Fruit fly (Drosophila melanogaster) whole organism, embryonic: Measurements from ENCODE around the gene CG6414.

Experiments used
- Adf1 ChIP-seq: fragments of 200-800 bp; sonication (Bioruptor generic); IDR thresholded peaks from 2 replicates; pipeline ENCODE4 v1.3.6; 2022; ENCODE audit warnings: missing biosample characterization, missing genetic modification characterization
- Aef1 ChIP-seq: fragments of 200-800 bp; sonication (Bioruptor generic); IDR thresholded peaks from 3 replicates; pipeline ENCODE4 v1.3.6; 2022; ENCODE audit warnings: missing biosample characterization, missing genetic modification characterization
- CG10654 ChIP-seq: fragments of 200-800 bp; sonication (Bioruptor generic); optimal IDR thresholded peaks from 2 replicates; lab custom pipeline; 2016; ENCODE audit warnings: missing biosample characterization, missing genetic modification characterization
- CG11085 ChIP-seq: fragments of 200-800 bp; sonication (Bioruptor generic); IDR thresholded peaks from 2 replicates; pipeline ENCODE4 v1.3.6; 2022; ENCODE audit warnings: missing biosample characterization, missing genetic modification characterization
- CG11398 ChIP-seq: fragments of 200-800 bp; sonication (Bioruptor generic); optimal IDR thresholded peaks from 2 replicates; lab custom pipeline; 2016; ENCODE audit warnings: missing biosample characterization, missing genetic modification characterization
- CG13624 ChIP-seq: fragments of 200-800 bp; sonication (Bioruptor generic); optimal IDR thresholded peaks from 2 replicates; lab custom pipeline; 2016; ENCODE audit warnings: missing biosample characterization, missing genetic modification characterization
- CG1792 ChIP-seq: fragments of 200-800 bp; sonication (Bioruptor generic); optimal IDR thresholded peaks from 2 replicates; lab custom pipeline; 2016; ENCODE audit warnings: missing biosample characterization, missing genetic modification characterization
- CG18011 ChIP-seq: fragments of 200-800 bp; sonication (Bioruptor generic); optimal IDR thresholded peaks from 2 replicates; lab custom pipeline; 2017; ENCODE audit warnings: missing biosample characterization, missing genetic modification characterization, mild to moderate bottlenecking, moderate library complexity, missing genotype
- CG2116 ChIP-seq: fragments of 200-800 bp; sonication (Bioruptor generic); optimal IDR thresholded peaks from 3 replicates; lab custom pipeline; 2018; ENCODE audit warnings: missing biosample characterization, mild to moderate bottlenecking, missing genetic modification characterization
- CG31224 ChIP-seq: fragments of 200-800 bp; sonication (Bioruptor generic); IDR thresholded peaks from 2 replicates; pipeline ENCODE4 v1.3.6; 2022; ENCODE audit warnings: missing biosample characterization, missing genetic modification characterization
- CG3163 ChIP-seq: fragments of 200-800 bp; sonication (Bioruptor generic); optimal IDR thresholded peaks from 3 replicates; lab custom pipeline; 2016; ENCODE audit warnings: missing biosample characterization, missing genetic modification characterization
- CG33557 ChIP-seq: fragments of 200-800 bp; sonication (Bioruptor generic); optimal IDR thresholded peaks from 2 replicates; lab custom pipeline; 2019; ENCODE audit warnings: missing biosample characterization, mild to moderate bottlenecking, missing genetic modification characterization, moderate library complexity
- CG3995 ChIP-seq: fragments of 200-800 bp; sonication (Bioruptor generic); optimal IDR thresholded peaks from 3 replicates; lab custom pipeline; 2016; ENCODE audit warnings: missing biosample characterization, missing genetic modification characterization
- CG4820 ChIP-seq: fragments of 200-800 bp; sonication (Bioruptor generic); optimal IDR thresholded peaks from 3 replicates; lab custom pipeline; 2016; ENCODE audit warnings: missing biosample characterization, missing genetic modification characterization
- CG6683 ChIP-seq: fragments of 200-800 bp; sonication (Bioruptor generic); optimal IDR thresholded peaks from 2 replicates; lab custom pipeline; 2017; ENCODE audit warnings: missing biosample characterization, mild to moderate bottlenecking, missing genetic modification characterization, missing genetic modification reagents
- CG6689 ChIP-seq: fragments of 200-800 bp; sonication (Bioruptor generic); IDR thresholded peaks from 2 replicates; pipeline ENCODE4 v1.3.6; 2022; ENCODE audit warnings: missing biosample characterization, missing genetic modification characterization
- CG6791 ChIP-seq: fragments of 200-800 bp; sonication (Bioruptor generic); IDR thresholded peaks from 3 replicates; pipeline ENCODE4 v1.3.6; 2022; ENCODE audit warnings: missing biosample characterization, missing genetic modification characterization; ENCODE audit not compliant: partially characterized antibody
- Dek ChIP-seq: fragments of 200-800 bp; sonication (Bioruptor generic); optimal IDR thresholded peaks from 3 replicates; lab custom pipeline; 2019; ENCODE audit warnings: missing biosample characterization, mild to moderate bottlenecking, missing genetic modification characterization, moderate library complexity
- ERR ChIP-seq: fragments of 200-800 bp; sonication (Bioruptor generic); optimal IDR thresholded peaks from 2 replicates; lab custom pipeline; 2016; ENCODE audit warnings: missing biosample characterization, missing genetic modification characterization
- Gsc ChIP-seq: fragments of 200-800 bp; sonication (Bioruptor generic); IDR thresholded peaks from 2 replicates; pipeline ENCODE4 v1.3.6; 2022; ENCODE audit warnings: missing biosample characterization, missing genetic modification characterization
- HHEX ChIP-seq: fragments of 200-800 bp; sonication (Bioruptor generic); optimal IDR thresholded peaks from 3 replicates; lab custom pipeline; 2017; ENCODE audit warnings: missing biosample characterization, mild to moderate bottlenecking, missing genetic modification characterization, missing genetic modification reagents
- HLH3B ChIP-seq: fragments of 200-800 bp; sonication (Bioruptor generic); IDR thresholded peaks from 2 replicates; pipeline ENCODE4 v1.3.6; 2022; ENCODE audit warnings: missing biosample characterization, missing genetic modification characterization
- Hsf ChIP-seq: fragments of 200-800 bp; sonication (Bioruptor generic); optimal IDR thresholded peaks from 3 replicates; lab custom pipeline; 2016; ENCODE audit warnings: missing biosample characterization, missing genetic modification characterization
- Med ChIP-seq: fragments of 200-800 bp; sonication (Bioruptor generic); peaks from one replicate; lab custom pipeline; 2016; ENCODE audit warnings: missing biosample characterization, missing genetic modification characterization, mild to moderate bottlenecking, inconsistent platforms, moderate library complexity
- Nf-YB ChIP-seq: fragments of 200-800 bp; sonication (Bioruptor generic); optimal IDR thresholded peaks from 3 replicates; lab custom pipeline; 2019; ENCODE audit warnings: missing biosample characterization, mild to moderate bottlenecking, missing genetic modification characterization, moderate library complexity
- NfI ChIP-seq: fragments of 200-800 bp; sonication (Bioruptor generic); optimal IDR thresholded peaks from 3 replicates; lab custom pipeline; 2018; ENCODE audit warnings: missing biosample characterization, mild to moderate bottlenecking, missing genetic modification characterization, moderate library complexity
- Opbp ChIP-seq: fragments of 200-800 bp; sonication (Bioruptor generic); IDR thresholded peaks from 3 replicates; pipeline ENCODE4 v1.3.6; 2022; ENCODE audit warnings: missing biosample characterization, missing genetic modification characterization; ENCODE audit not compliant: partially characterized antibody
- Sin3A ChIP-seq: fragments of >200 bp; optimal IDR thresholded peaks from 2 replicates; lab custom pipeline; 2018
- Sry-β ChIP-seq: fragments of 200-800 bp; sonication (Bioruptor generic); optimal IDR thresholded peaks from 2 replicates; lab custom pipeline; 2018; ENCODE audit warnings: missing biosample characterization, mild to moderate bottlenecking, missing genetic modification characterization, moderate library complexity
- YL-1 ChIP-seq: fragments of 200-800 bp; sonication (Bioruptor generic); optimal IDR thresholded peaks from 3 replicates; lab custom pipeline; 2017; ENCODE audit warnings: missing biosample characterization, mild to moderate bottlenecking, missing genetic modification characterization
- cg ChIP-seq: fragments of 200-800 bp; sonication (Bioruptor generic); optimal IDR thresholded peaks from 3 replicates; lab custom pipeline; 2019; ENCODE audit warnings: missing biosample characterization, mild to moderate bottlenecking, missing genetic modification characterization, moderate library complexity
- dan ChIP-seq: fragments of 200-800 bp; sonication (Bioruptor generic); IDR thresholded peaks from 2 replicates; pipeline ENCODE4 v1.3.6; 2022; ENCODE audit warnings: missing biosample characterization, missing genetic modification characterization
- dati ChIP-seq: fragments of 200-800 bp; sonication (Bioruptor generic); IDR thresholded peaks from 2 replicates; pipeline ENCODE4 v1.3.6; 2022; ENCODE audit warnings: missing biosample characterization, missing genetic modification characterization
- disco-r ChIP-seq: fragments of 200-800 bp; sonication (Bioruptor generic); optimal IDR thresholded peaks from 2 replicates; lab custom pipeline; 2016; ENCODE audit warnings: missing biosample characterization, missing genetic modification characterization
- dysf ChIP-seq: fragments of 200-800 bp; sonication (Bioruptor generic); IDR thresholded peaks from 3 replicates; pipeline ENCODE4 v1.3.6; 2022; ENCODE audit warnings: missing biosample characterization, missing genetic modification characterization
- esg ChIP-seq: fragments of 200-800 bp; sonication (Bioruptor generic); conservative IDR thresholded peaks from 2 replicates; pipeline ENCODE4 v1.3.6; 2022; ENCODE audit warnings: missing biosample characterization, missing genetic modification characterization
- fd3F ChIP-seq: fragments of 200-800 bp; sonication (Bioruptor generic); optimal IDR thresholded peaks from 2 replicates; lab custom pipeline; 2018; ENCODE audit warnings: missing biosample characterization, mild to moderate bottlenecking, missing genetic modification characterization, moderate library complexity
- ftz-f1 ChIP-seq: fragments of 200-800 bp; sonication (Bioruptor generic); optimal IDR thresholded peaks from 2 replicates; lab custom pipeline; 2016; ENCODE audit warnings: missing biosample characterization, missing genetic modification characterization
- gcm ChIP-seq: fragments of 200-800 bp; sonication (Bioruptor generic); optimal IDR thresholded peaks from 2 replicates; lab custom pipeline; 2019; ENCODE audit warnings: missing biosample characterization, mild to moderate bottlenecking, missing genetic modification characterization, moderate library complexity
- klu ChIP-seq: fragments of 200-800 bp; sonication (Bioruptor generic); IDR thresholded peaks from 2 replicates; pipeline ENCODE4 v1.3.6; 2022; ENCODE audit warnings: missing biosample characterization, missing genetic modification characterization
- lbe ChIP-seq: fragments of 200-800 bp; sonication (Bioruptor generic); optimal IDR thresholded peaks from 2 replicates; lab custom pipeline; 2016; ENCODE audit warnings: missing biosample characterization, mild to moderate bottlenecking, missing genetic modification characterization
- mam ChIP-seq: fragments of 200-800 bp; sonication (Bioruptor generic); optimal IDR thresholded peaks from 3 replicates; lab custom pipeline; 2016; ENCODE audit warnings: missing biosample characterization, missing genetic modification characterization
- oc ChIP-seq: fragments of 200-800 bp; sonication (Bioruptor generic); optimal IDR thresholded peaks from 2 replicates; lab custom pipeline; 2018; ENCODE audit warnings: missing biosample characterization, mild to moderate bottlenecking, missing genetic modification characterization, moderate library complexity
- onecut ChIP-seq: fragments of 200-800 bp; sonication (Bioruptor generic); IDR thresholded peaks from 2 replicates; pipeline ENCODE4 v1.3.6; 2022; ENCODE audit warnings: missing biosample characterization, missing genetic modification characterization
- pita ChIP-seq: fragments of 200-800 bp; sonication (Bioruptor generic); optimal IDR thresholded peaks from 2 replicates; lab custom pipeline; 2017; ENCODE audit warnings: missing biosample characterization, mild to moderate bottlenecking, missing genetic modification characterization
- ranshi ChIP-seq: fragments of 200-800 bp; sonication (Bioruptor generic); IDR thresholded peaks from 2 replicates; pipeline ENCODE4 v1.3.6; 2022; ENCODE audit warnings: missing biosample characterization, missing genetic modification characterization
- run ChIP-seq: fragments of 200-800 bp; sonication (Bioruptor generic); optimal IDR thresholded peaks from 3 replicates; lab custom pipeline; 2018; ENCODE audit warnings: missing biosample characterization, mild to moderate bottlenecking, missing genetic modification characterization
- sima ChIP-seq: fragments of 200-800 bp; sonication (Bioruptor generic); optimal IDR thresholded peaks from 2 replicates; lab custom pipeline; 2016; ENCODE audit warnings: missing biosample characterization, missing genetic modification characterization
- slbo ChIP-seq: fragments of 200-800 bp; sonication (Bioruptor generic); IDR thresholded peaks from 2 replicates; pipeline ENCODE4 v1.3.6; 2022; ENCODE audit warnings: missing biosample characterization, missing genetic modification characterization
- toy ChIP-seq: fragments of 200-800 bp; sonication (Bioruptor generic); IDR thresholded peaks from 2 replicates; pipeline ENCODE4 v1.3.6; 2022; ENCODE audit warnings: missing biosample characterization, missing genetic modification characterization
- tup ChIP-seq: fragments of 200-800 bp; sonication (Bioruptor generic); optimal IDR thresholded peaks from 2 replicates; lab custom pipeline; 2016; ENCODE audit warnings: missing biosample characterization, mild to moderate bottlenecking, missing genetic modification characterization, moderate library complexity
- vfl ChIP-seq: fragments of 200-800 bp; sonication (Bioruptor generic); optimal IDR thresholded peaks from 2 replicates; lab custom pipeline; 2016; ENCODE audit warnings: missing biosample characterization, missing genetic modification characterization

Gene CG6414

dm6 chrX:4010835-4011234, 39.7 kb upstream of the CG6414 start (continued):
- TF ChIP-seq HLH3B, result 0 out of 2 replicates have a peak, but pooled peaks have one; percentile 36
- TF ChIP-seq vfl, result no peak
- peak; percentile 18 for TF ChIP-seq oc
- TF ChIP-seq fd3F (GFP tag; lab: Kevin White, UChicago), result peak; percentile 11
- peak; percentile 5 for TF ChIP-seq Nf-YB (GFP tag; lab: Kevin White, UChicago)
- no peak for TF ChIP-seq CG11398 (GFP tag; lab: Kevin White, UChicago)
- peak; percentile 44; the same call in 1 of the 2 replicates for TF ChIP-seq esg (GFP tag; lab: Robert Waterston, UW)
- peak; percentile 50 for TF ChIP-seq CG4820 (GFP tag; lab: Kevin White, UChicago)
- TF ChIP-seq ERR (GFP tag; lab: Kevin White, UChicago), result no peak
- no peak for TF ChIP-seq run
- TF ChIP-seq CG6683 (GFP tag; lab: Kevin White, UChicago), result no peak
- no peak for TF ChIP-seq Sry-β
- no peak for TF ChIP-seq pita (GFP tag; lab: Kevin White, UChicago)
- no peak for TF ChIP-seq CG31224
- TF ChIP-seq Dek (tag; lab: Kevin White, UChicago), result peak; percentile 20
- no peak for TF ChIP-seq CG33557 (GFP tag; lab: Kevin White, UChicago)
- TF ChIP-seq tup, result no peak
- peak; percentile 42 for TF ChIP-seq Hsf
- TF ChIP-seq Opbp (GFP tag; lab: Robert Waterston, UW), result no peak
- TF ChIP-seq lbe, result no peak
- TF ChIP-seq HHEX, result peak; percentile 13
- TF ChIP-seq CG11085, result 0 out of 2 replicates have a peak, but pooled peaks have one; percentile 23
- peak; percentile 0 for TF ChIP-seq gcm
- TF ChIP-seq CG10654 (GFP tag; lab: Kevin White, UChicago), result no peak
- no peak for TF ChIP-seq CG3163 (GFP tag; lab: Kevin White, UChicago)
- no peak for TF ChIP-seq Sin3A (lab: Kevin White, UChicago)
- no peak for TF ChIP-seq disco-r (GFP tag; lab: Kevin White, UChicago)
- peak; percentile 35 for TF ChIP-seq onecut
- TF ChIP-seq dysf (GFP tag; lab: Robert Waterston, UW), result peak; percentile 58
- no peak for TF ChIP-seq cg (GFP tag; lab: Kevin White, UChicago)
- TF ChIP-seq CG18011, result no peak
- no peak for TF ChIP-seq toy
- no peak for TF ChIP-seq dati
- TF ChIP-seq YL-1 (GFP tag; lab: Kevin White, UChicago), result no peak
- TF ChIP-seq klu (GFP tag; lab: Robert Waterston, UW), result no peak
- peak; percentile 30; the same call in 1 of the 2 replicates for TF ChIP-seq ranshi (GFP tag; lab: Robert Waterston, UW)
- TF ChIP-seq Gsc (GFP tag; lab: Robert Waterston, UW), result no peak
- peak; percentile 26 for TF ChIP-seq CG13624 (GFP tag; lab: Kevin White, UChicago)
- 0 out of 2 replicates have a peak, but pooled peaks have one; percentile 35 for TF ChIP-seq CG6689 (GFP tag; lab: Robert Waterston, UW)
- peak; percentile 90 for TF ChIP-seq Med (GFP tag; lab: Kevin White, UChicago)
- TF ChIP-seq CG1792 (GFP tag; lab: Kevin White, UChicago), result no peak
- TF ChIP-seq CG2116 (GFP tag; lab: Kevin White, UChicago), result no peak
- TF ChIP-seq sima (GFP tag; lab: Kevin White, UChicago), result no peak
- no peak for TF ChIP-seq ftz-f1
- TF ChIP-seq dan, result no peak
- TF ChIP-seq NfI (GFP tag; lab: Kevin White, UChicago), result peak; percentile 55
- no peak for TF ChIP-seq CG3995 (GFP tag; lab: Kevin White, UChicago)
- TF ChIP-seq mam (GFP tag; lab: Kevin White, UChicago), result peak; percentile 46
- TF ChIP-seq CG6791, result no peak
- no peak for TF ChIP-seq Adf1 (GFP tag; lab: Robert Waterston, UW)
- TF ChIP-seq Aef1 (GFP tag; lab: Robert Waterston, UW), result peak; percentile 26; the same call in 1 of the 3 replicates
- peak; percentile 57 for TF ChIP-seq slbo (GFP tag; lab: Robert Waterston, UW)
